Fruit fly (Drosophila melanogaster): ENCODE measurements around the gene upd3.

Gene upd3

DNA sequence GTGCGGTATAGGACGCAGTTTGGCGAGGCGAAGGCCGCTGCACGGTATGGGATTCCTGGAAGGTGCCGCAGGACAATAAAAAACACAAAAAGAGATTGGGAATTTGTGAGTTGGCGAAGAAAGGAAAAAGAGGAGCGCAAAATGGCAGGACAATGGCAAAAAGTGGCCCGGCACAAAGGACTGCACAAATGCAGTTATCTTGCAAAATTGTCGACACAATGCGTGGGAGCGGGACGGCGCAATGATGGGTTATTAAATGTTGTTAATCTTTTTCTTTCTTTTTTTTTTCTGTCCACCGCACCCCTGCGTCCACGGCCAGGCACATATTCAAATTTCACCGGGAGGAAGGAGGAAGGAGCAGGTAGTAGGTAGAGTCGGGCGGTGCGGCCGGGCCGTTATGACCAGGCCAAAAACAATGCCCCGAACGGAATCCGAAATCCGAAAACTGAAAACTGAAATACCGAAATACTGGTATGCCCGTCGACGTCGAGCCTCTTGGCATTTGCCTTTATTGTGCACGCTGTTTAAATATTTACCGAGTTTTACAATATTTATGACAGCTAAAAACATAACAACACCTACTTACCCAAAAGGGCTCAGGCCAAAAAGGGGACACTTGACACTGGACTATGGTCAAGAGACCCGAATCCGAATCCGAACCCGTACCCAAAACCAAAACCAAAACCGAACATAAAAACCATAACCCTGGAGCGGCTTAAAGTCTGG, 26.7 kb downstream of the upd3 start:
- TF ChIP-seq Vsx2 (GFP tag; optimal IDR thresholded peaks at IDR 0.05; ENCODE audit: partially characterized antibody) (no peak), Hnf4 (GFP tag; optimal IDR thresholded peaks at IDR 0.05) (no peak), psq (GFP tag; optimal IDR thresholded peaks at IDR 0.05) (no peak), sv (GFP tag; optimal IDR thresholded peaks at IDR 0.05) (no peak), woc (GFP tag; optimal IDR thresholded peaks at IDR 0.05) (no peak), Hr78 (GFP tag; optimal IDR thresholded peaks at IDR 0.05) (no peak), Hr83 (GFP tag; optimal IDR thresholded peaks at IDR 0.05; ENCODE audit: poor library complexity, severe bottlenecking) (no peak), dl (GFP tag; optimal IDR thresholded peaks at IDR 0.05; ENCODE audit: insufficient read depth in 1 of 2, partially characterized antibody in 2 of 2) (no peak), Jra (GFP tag; optimal IDR thresholded peaks at IDR 0.05) (no peak)

DNA sequence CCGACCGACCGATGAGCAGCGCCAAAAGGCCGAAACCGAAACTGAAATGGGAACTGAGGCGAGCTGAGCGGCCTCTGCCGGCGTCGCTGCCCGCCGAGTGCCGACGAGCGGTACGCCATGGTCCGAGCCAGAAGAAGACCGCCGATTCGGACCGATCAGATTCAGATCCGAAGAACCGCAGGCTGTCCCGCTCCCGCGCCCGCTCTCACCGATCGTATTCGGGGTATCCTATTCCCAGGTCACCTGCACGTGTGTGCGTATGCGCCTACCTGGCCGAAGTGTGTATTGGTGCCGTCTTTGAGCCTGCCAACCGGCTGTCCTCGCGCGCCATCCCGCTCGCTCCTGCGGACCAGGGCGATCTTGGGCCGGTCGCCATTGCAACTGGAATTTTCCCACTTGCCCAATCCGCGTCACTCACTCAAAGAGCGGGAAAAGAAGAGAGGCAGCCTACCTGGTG, 32.2 kb downstream of the upd3 start, which contains the start of gene upd1:
upd1 (minus strand) TSS at position 51 of the 457 bp plus-strand sequence.
- TF ChIP-seq fru (GFP tag; optimal IDR thresholded peaks at IDR 0.05) = no peak
- no peak for TF ChIP-seq CG9705 (GFP tag; optimal IDR thresholded peaks at IDR 0.05)

DNA sequence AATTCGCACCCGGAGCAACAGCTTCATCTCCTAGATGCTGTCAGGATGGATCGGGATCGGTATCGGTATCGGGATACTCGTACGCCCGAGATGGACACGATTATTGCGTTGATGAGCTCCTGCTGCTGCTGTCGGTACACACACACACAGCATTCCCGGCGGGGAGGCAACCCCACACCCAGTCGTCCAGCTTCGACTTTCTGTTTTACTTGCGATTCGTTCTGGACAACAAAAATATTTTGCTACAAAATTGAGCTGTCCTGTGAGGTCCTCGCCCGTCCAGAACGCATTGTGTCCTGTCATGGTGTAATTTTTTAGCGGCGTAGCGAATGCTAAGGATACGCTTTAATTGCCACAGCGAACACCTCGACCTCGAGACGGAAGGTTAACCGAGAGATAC, 33.9 kb downstream of the upd3 start:
- TF ChIP-seq Abd-B (GFP tag; optimal IDR thresholded peaks at IDR 0.05) (no peak), usp (GFP tag; optimal IDR thresholded peaks at IDR 0.05) (no peak), Hr83 (GFP tag; optimal IDR thresholded peaks at IDR 0.05; ENCODE audit: poor library complexity, severe bottlenecking) (no peak), dsf (GFP tag; optimal IDR thresholded peaks at IDR 0.05; ENCODE audit: borderline replicate concordance) (no peak), Dfd (GFP tag; optimal IDR thresholded peaks at IDR 0.05) (no peak), sage (GFP tag; optimal IDR thresholded peaks at IDR 0.05) (no peak), Mio (GFP tag; optimal IDR thresholded peaks at IDR 0.05) (no peak), psq (GFP tag; optimal IDR thresholded peaks at IDR 0.05) (no peak), h (GFP tag; optimal IDR thresholded peaks at IDR 0.05) (no peak), N (GFP tag; optimal IDR thresholded peaks at IDR 0.05) (no peak), Dif (GFP tag; optimal IDR thresholded peaks at IDR 0.05; ENCODE audit: partially characterized antibody) (no peak), Rel (GFP tag; optimal IDR thresholded peaks at IDR 0.05) (no peak), Rel (tag; optimal IDR thresholded peaks at IDR 0.05) (no peak), CG32264 (GFP tag; optimal IDR thresholded peaks at IDR 0.05) (no peak), OdsH (GFP tag; optimal IDR thresholded peaks at IDR 0.05) (no peak), Hnf4 (GFP tag; optimal IDR thresholded peaks at IDR 0.05) (no peak), tai (GFP tag; optimal IDR thresholded peaks at IDR 0.05) (no peak), dl (GFP tag; optimal IDR thresholded peaks at IDR 0.05; ENCODE audit: insufficient read depth in 1 of 2, partially characterized antibody in 2 of 2) (no peak), foxo (GFP tag; optimal IDR thresholded peaks at IDR 0.05) (no peak), fru (GFP tag; optimal IDR thresholded peaks at IDR 0.05) (no peak)

DNA sequence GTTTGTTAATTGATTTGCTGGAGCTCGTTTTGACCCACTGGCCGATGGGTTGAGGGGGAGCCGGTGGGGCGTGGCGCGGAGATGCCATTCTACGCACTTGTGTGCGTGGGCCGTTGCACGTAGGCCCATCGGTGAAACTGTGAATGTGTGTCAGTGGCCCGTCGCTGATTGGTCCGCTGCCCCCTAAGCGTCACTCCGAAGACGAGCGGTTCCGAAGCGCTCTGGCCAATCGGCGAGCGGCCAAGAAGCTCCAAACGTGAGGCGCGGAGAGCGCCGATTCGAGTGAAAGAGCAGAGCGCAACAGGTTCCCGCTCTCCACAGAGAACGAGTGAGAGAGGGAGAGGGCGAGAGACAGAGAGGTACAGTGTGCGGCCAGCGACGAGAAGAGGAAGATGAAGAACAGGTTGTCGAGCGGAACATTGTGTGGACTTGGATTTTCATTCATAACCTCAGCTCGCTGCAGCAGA, 35.4 kb downstream of the upd3 start:
- peak; percentile 86 to 96 for TF ChIP-seq dl (GFP tag; optimal IDR thresholded peaks at IDR 0.05; ENCODE audit: insufficient read depth in 1 of 2, partially characterized antibody in 2 of 2)
- no peak for TF ChIP-seq Abd-B (GFP tag; optimal IDR thresholded peaks at IDR 0.05)
- TF ChIP-seq Vsx2 (GFP tag; optimal IDR thresholded peaks at IDR 0.05; ENCODE audit: partially characterized antibody) = peak; percentile 83
- TF ChIP-seq Dif (GFP tag; optimal IDR thresholded peaks at IDR 0.05; ENCODE audit: partially characterized antibody) = peak; percentile 97
- TF ChIP-seq OdsH (GFP tag; optimal IDR thresholded peaks at IDR 0.05) = no peak

DNA sequence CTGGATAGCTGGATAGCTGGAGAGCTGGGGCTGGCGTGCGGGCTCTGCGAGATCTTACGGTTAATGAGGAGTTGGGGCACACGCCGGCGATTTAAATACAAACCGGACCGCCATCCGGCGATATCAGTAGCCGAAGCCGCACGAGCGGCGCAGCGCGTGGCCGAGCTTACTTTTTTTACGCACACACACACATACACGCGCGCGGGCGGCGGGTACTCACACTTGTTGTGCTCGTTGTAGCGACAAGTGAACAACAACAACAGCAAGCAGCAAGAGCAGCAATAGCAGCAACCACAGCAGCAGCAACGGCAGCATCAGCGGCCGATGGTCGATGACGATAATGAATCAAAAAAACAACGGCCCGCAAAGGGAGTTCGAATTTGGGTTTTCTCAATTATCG, 38.8 kb downstream of the upd3 start:
- TF ChIP-seq usp (GFP tag; optimal IDR thresholded peaks at IDR 0.05) (no peak), h (GFP tag; optimal IDR thresholded peaks at IDR 0.05) (peak; percentile 3), Rel (GFP tag; optimal IDR thresholded peaks at IDR 0.05) (no peak), Rel (tag; optimal IDR thresholded peaks at IDR 0.05) (peak; percentile 77)

DNA sequence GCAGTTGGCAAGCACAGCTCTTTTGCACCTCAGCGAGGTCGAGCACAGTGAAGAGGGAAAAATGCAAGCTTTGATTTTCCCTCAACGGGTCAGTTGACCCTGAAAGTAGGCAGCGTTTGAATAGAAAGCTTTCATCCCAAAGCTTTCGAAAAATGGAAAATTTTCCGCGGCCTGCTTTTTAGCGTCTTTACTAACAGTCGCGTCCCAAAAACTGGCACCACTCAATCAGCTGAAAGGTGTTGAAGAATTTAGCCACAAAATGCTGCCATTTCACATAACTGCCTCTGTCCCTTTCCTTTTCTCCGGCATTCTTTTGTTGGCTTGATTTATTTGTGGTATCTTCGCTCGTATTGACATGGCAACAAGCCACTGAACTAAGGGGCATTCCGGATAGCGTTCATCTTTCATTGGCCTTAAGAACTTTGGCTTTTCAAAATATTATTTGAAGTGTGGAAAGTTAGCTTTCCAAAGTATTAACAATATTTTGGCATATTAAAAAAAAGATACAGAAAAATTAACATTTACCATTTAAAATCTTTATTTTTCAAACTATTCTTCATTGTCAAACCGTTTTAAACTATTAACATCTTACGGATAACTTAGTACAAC, 43.0 kb downstream of the upd3 start:
- TF ChIP-seq CrebA (GFP tag; optimal IDR thresholded peaks at IDR 0.05; ENCODE audit: borderline replicate concordance) (no peak), usp (GFP tag; optimal IDR thresholded peaks at IDR 0.05) (no peak), Sp1 (GFP tag; optimal IDR thresholded peaks at IDR 0.05) (peak; percentile 12), N (GFP tag; optimal IDR thresholded peaks at IDR 0.05) (peak; percentile 42), jim (GFP tag; optimal IDR thresholded peaks at IDR 0.05) (no peak), h (GFP tag; optimal IDR thresholded peaks at IDR 0.05) (peak; percentile 3), Myc (optimal IDR thresholded peaks at IDR 0.05) (peak; percentile 77), fru (GFP tag; optimal IDR thresholded peaks at IDR 0.05) (no peak), Hnf4 (GFP tag; optimal IDR thresholded peaks at IDR 0.05) (peak; percentile 34), ey (GFP tag; optimal IDR thresholded peaks at IDR 0.05) (peak; percentile 57), Rel (GFP tag; optimal IDR thresholded peaks at IDR 0.05) (no peak), Rel (tag; optimal IDR thresholded peaks at IDR 0.05) (no peak), br (GFP tag; optimal IDR thresholded peaks at IDR 0.05) (no peak), rgr (GFP tag; optimal IDR thresholded peaks at IDR 0.05) (peak; percentile 28), foxo (GFP tag; optimal IDR thresholded peaks at IDR 0.05) (peak in 1 of 2 experiments; percentile 5), psq (GFP tag; optimal IDR thresholded peaks at IDR 0.05) (peak; percentile 6), sage (GFP tag; optimal IDR thresholded peaks at IDR 0.05) (no peak)

Data from whole organism, wandering third instar larva.